Worm (Caenorhabditis elegans) whole organism, L4 larva: ENCODE measurements around the gene F18E9.7.

Source experiments
- D1046.2 ChIP-seq: fragments of 200-800 bp; sonication (Bioruptor generic); IDR thresholded peaks from 2 replicates; pipeline ENCODE4 v1.3.6; 2022; ENCODE audit warnings: missing genetic modification characterization, missing compliant biosample characterization
- F10B5.3 ChIP-seq: sonication (generic microtip); optimal IDR thresholded peaks from 2 replicates; lab custom pipeline; 2016; ENCODE audit warnings: mild to moderate bottlenecking, missing genetic modification characterization, missing compliant biosample characterization
- F26F4.8 ChIP-seq: fragments of 200-800 bp; sonication (Bioruptor generic); conservative IDR thresholded peaks from 2 replicates; pipeline ENCODE4 v1.3.6; 2022; ENCODE audit warnings: missing genetic modification characterization, missing compliant biosample characterization
- F37D6.2 ChIP-seq: sonication (generic microtip); optimal IDR thresholded peaks from 2 replicates; lab custom pipeline; 2016; ENCODE audit warnings: mild to moderate bottlenecking, missing genetic modification characterization, missing compliant biosample characterization
- F49E8.2 ChIP-seq: sonication (generic microtip); optimal IDR thresholded peaks from 2 replicates; lab custom pipeline; 2016; ENCODE audit warnings: missing compliant biosample characterization, mild to moderate bottlenecking, missing genetic modification characterization, borderline replicate concordance
- R02D3.7 ChIP-seq: fragments of 150-350 bp; sonication (generic microtip); optimal IDR thresholded peaks from 3 replicates; lab custom pipeline; 2014; ENCODE audit warnings: missing biosample characterization, missing genetic modification characterization
- T20F7.1 ChIP-seq: fragments of 200-800 bp; sonication (Bioruptor generic); optimal IDR thresholded peaks from 2 replicates; lab custom pipeline; 2018; ENCODE audit warnings: mild to moderate bottlenecking, missing genetic modification characterization, missing compliant biosample characterization
- T26A8.4 ChIP-seq: fragments of 200-800 bp; sonication (Bioruptor generic); IDR thresholded peaks from 2 replicates; pipeline ENCODE4 v1.3.6; 2022; ENCODE audit warnings: missing genetic modification characterization, missing compliant biosample characterization
- Y75B8A.6 ChIP-seq: fragments of 200-800 bp; sonication (Bioruptor generic); IDR thresholded peaks from 2 replicates; pipeline ENCODE4 v1.3.6; 2022; ENCODE audit warnings: missing genetic modification reagents, missing genetic modification characterization, missing compliant biosample characterization
- ZK337.2 ChIP-seq: fragments of 200-800 bp; sonication (Bioruptor generic); IDR thresholded peaks from 2 replicates; pipeline ENCODE4 v1.3.6; 2022; ENCODE audit warnings: missing genetic modification reagents, missing genetic modification characterization, missing compliant biosample characterization
- aha-1 ChIP-seq: fragments of 150-350 bp; peaks from one replicate; lab custom pipeline; 2014; ENCODE audit warnings: missing biosample characterization, missing genetic modification characterization
- arid-1 ChIP-seq: fragments of 200-800 bp; sonication (Bioruptor generic); conservative IDR thresholded peaks from 2 replicates; pipeline ENCODE4 v1.3.6; 2022; ENCODE audit warnings: missing genetic modification reagents, missing genetic modification characterization, missing compliant biosample characterization
- ceh-20 ChIP-seq: fragments of 200-800 bp; sonication (Bioruptor generic); IDR thresholded peaks from 2 replicates; pipeline ENCODE4 v1.3.6; 2022; ENCODE audit warnings: missing genetic modification reagents, missing genetic modification characterization, missing compliant biosample characterization
- ceh-62 ChIP-seq: sonication (generic microtip); optimal IDR thresholded peaks from 2 replicates; lab custom pipeline; 2017; ENCODE audit warnings: missing biosample characterization, missing genetic modification characterization
- ceh-82 ChIP-seq: sonication (generic microtip); optimal IDR thresholded peaks from 2 replicates; lab custom pipeline; 2017; ENCODE audit warnings: missing biosample characterization, missing genetic modification characterization
- cey-2 ChIP-seq: sonication (generic microtip); optimal IDR thresholded peaks from 3 replicates; lab custom pipeline; 2017; ENCODE audit warnings: missing genetic modification characterization, mild to moderate bottlenecking, missing compliant biosample characterization, antibody characterized with exemption, borderline replicate concordance; ENCODE audit not compliant: insufficient read depth
- ctbp-1 ChIP-seq: fragments of 200-800 bp; sonication (Bioruptor generic); IDR thresholded peaks from 2 replicates; pipeline ENCODE4 v1.3.6; 2022; ENCODE audit warnings: missing genetic modification reagents, missing genetic modification characterization, missing compliant biosample characterization
- daf-8 ChIP-seq: fragments of 200-800 bp; sonication (Bioruptor generic); IDR thresholded peaks from 2 replicates; pipeline ENCODE4 v1.3.6; 2022; ENCODE audit warnings: missing genetic modification characterization, missing compliant biosample characterization
- dmd-8 ChIP-seq: fragments of 200-800 bp; sonication (Bioruptor generic); IDR thresholded peaks from 2 replicates; pipeline ENCODE4 v1.3.6; 2022; ENCODE audit warnings: missing genetic modification characterization, missing compliant biosample characterization
- dve-1 ChIP-seq: sonication (generic microtip); optimal IDR thresholded peaks from 2 replicates; lab custom pipeline; 2017; ENCODE audit warnings: antibody characterized with exemption, mild to moderate bottlenecking, missing genetic modification characterization, missing compliant biosample characterization; ENCODE audit not compliant: insufficient read depth
- egl-27 ChIP-seq: sonication (generic microtip); optimal IDR thresholded peaks from 3 replicates; lab custom pipeline; 2017; ENCODE audit warnings: missing biosample characterization, missing genetic modification reagents, missing genetic modification characterization
- hif-1 ChIP-seq, 2 experiments: sonication (generic microtip); optimal IDR thresholded peaks; 2 replicates each; lab custom pipeline; 2016 to 2017; ENCODE audit warnings: missing compliant biosample characterization in 2 of 2, missing genetic modification characterization in 2 of 2, missing genetic modification reagents in 2 of 2, missing genotype in 2 of 2, mild to moderate bottlenecking in 1 of 2
- hlh-11 ChIP-seq: fragments of 200-800 bp; sonication (Bioruptor generic); optimal IDR thresholded peaks from 2 replicates; lab custom pipeline; 2018; ENCODE audit warnings: mild to moderate bottlenecking, missing genetic modification characterization, missing compliant biosample characterization
- hlh-30 ChIP-seq: sonication (generic microtip); optimal IDR thresholded peaks from 2 replicates; lab custom pipeline; 2017; ENCODE audit warnings: antibody characterized with exemption, mild to moderate bottlenecking, missing genetic modification characterization, missing compliant biosample characterization; ENCODE audit not compliant: insufficient read depth
- lin-1 ChIP-seq: fragments of 200-800 bp; sonication (Bioruptor generic); IDR thresholded peaks from 2 replicates; pipeline ENCODE4 v1.3.6; 2022; ENCODE audit warnings: missing genetic modification reagents, missing genetic modification characterization, missing compliant biosample characterization
- lin-15B ChIP-seq: fragments of 150-350 bp; sonication (generic microtip); optimal IDR thresholded peaks from 3 replicates; lab custom pipeline; 2014; ENCODE audit warnings: missing biosample characterization, missing genetic modification characterization
- lin-39 ChIP-seq: fragments of 150-350 bp; optimal IDR thresholded peaks from 2 replicates; lab custom pipeline; 2014; ENCODE audit warnings: missing biosample characterization, missing genetic modification reagents, missing genetic modification characterization
- madf-5 ChIP-seq, 2 experiments: fragments of 200-800 bp; sonication (Bioruptor generic); IDR thresholded peaks; 2 replicates each; pipeline ENCODE4 v1.3.6; 2022; ENCODE audit warnings: missing compliant biosample characterization in 2 of 2, missing genetic modification characterization in 2 of 2
- mdl-1 ChIP-seq, 2 experiments: fragments of 150-350 bp in 1 of 2; sonication (generic microtip) in 1 of 2; optimal IDR thresholded peaks; 2 replicates each; lab custom pipeline; 2014 to 2017; ENCODE audit warnings: missing biosample characterization in 2 of 2, missing genetic modification characterization in 2 of 2
- mxl-3 ChIP-seq: fragments of 200-800 bp; sonication (Bioruptor generic); optimal IDR thresholded peaks from 2 replicates; lab custom pipeline; 2018; ENCODE audit warnings: mild to moderate bottlenecking, missing genetic modification characterization, missing compliant biosample characterization
- nhr-10 ChIP-seq: fragments of 150-350 bp; optimal IDR thresholded peaks from 2 replicates; lab custom pipeline; 2014; ENCODE audit warnings: missing biosample characterization, missing genetic modification characterization
- nhr-11 ChIP-seq: fragments of 150-350 bp; optimal IDR thresholded peaks from 2 replicates; lab custom pipeline; 2014; ENCODE audit warnings: missing biosample characterization, missing genetic modification characterization
- nhr-25 ChIP-seq: sonication (generic microtip); optimal IDR thresholded peaks from 2 replicates; lab custom pipeline; 2017; ENCODE audit warnings: missing genetic modification characterization, mild to moderate bottlenecking, missing compliant biosample characterization, antibody characterized with exemption, moderate library complexity, borderline replicate concordance; ENCODE audit not compliant: insufficient read depth
- nhr-42 ChIP-seq: fragments of 200-800 bp; sonication (Bioruptor generic); IDR thresholded peaks from 2 replicates; pipeline ENCODE4 v1.3.6; 2022; ENCODE audit warnings: missing genetic modification characterization, missing compliant biosample characterization
- nhr-48 ChIP-seq: sonication (generic microtip); optimal IDR thresholded peaks from 2 replicates; lab custom pipeline; 2016; ENCODE audit warnings: mild to moderate bottlenecking, missing genetic modification characterization, missing compliant biosample characterization
- nhr-76 ChIP-seq: fragments of 150-350 bp; optimal IDR thresholded peaks from 2 replicates; lab custom pipeline; 2014; ENCODE audit warnings: missing biosample characterization, missing genetic modification characterization
- nhr-77 ChIP-seq: fragments of 150-350 bp; optimal IDR thresholded peaks from 2 replicates; lab custom pipeline; 2014; ENCODE audit warnings: missing biosample characterization, missing genetic modification characterization
- php-3 ChIP-seq: fragments of 200-800 bp; sonication (Bioruptor generic); IDR thresholded peaks from 2 replicates; pipeline ENCODE4 v1.3.6; 2022; ENCODE audit warnings: missing genetic modification reagents, missing genetic modification characterization, missing compliant biosample characterization
- rbr-2 ChIP-seq: sonication (generic microtip); optimal IDR thresholded peaks from 2 replicates; lab custom pipeline; 2016; ENCODE audit warnings: missing genotype, missing genetic modification characterization, missing compliant biosample characterization
- saeg-2 ChIP-seq: fragments of 200-800 bp; sonication (Bioruptor generic); IDR thresholded peaks from 2 replicates; pipeline ENCODE4 v1.3.6; 2022; ENCODE audit warnings: missing genetic modification reagents, missing genetic modification characterization, missing compliant biosample characterization
- sdz-12 ChIP-seq: fragments of 200-800 bp; sonication (Bioruptor generic); optimal IDR thresholded peaks from 2 replicates; lab custom pipeline; 2018; ENCODE audit warnings: mild to moderate bottlenecking, missing genetic modification characterization, missing compliant biosample characterization
- skn-1 ChIP-seq: fragments of 150-350 bp; optimal IDR thresholded peaks from 2 replicates; lab custom pipeline; 2014; ENCODE audit warnings: missing biosample characterization, missing genetic modification characterization
- spr-3 ChIP-seq: fragments of 200-800 bp; sonication (Bioruptor generic); optimal IDR thresholded peaks from 2 replicates; lab custom pipeline; 2018; ENCODE audit warnings: mild to moderate bottlenecking, missing genetic modification characterization, missing compliant biosample characterization
- tag-97 ChIP-seq: fragments of 200-800 bp; sonication (Bioruptor generic); IDR thresholded peaks from 2 replicates; pipeline ENCODE4 v1.3.6; 2022; ENCODE audit warnings: missing genetic modification characterization, missing compliant biosample characterization
- unc-39 ChIP-seq: sonication (generic microtip); optimal IDR thresholded peaks from 2 replicates; lab custom pipeline; 2017; ENCODE audit warnings: missing biosample characterization, missing genetic modification characterization
- vab-7 ChIP-seq: fragments of 200-800 bp; sonication (Bioruptor generic); IDR thresholded peaks from 2 replicates; pipeline ENCODE4 v1.3.6; 2022; ENCODE audit warnings: missing genetic modification reagents, missing genetic modification characterization, missing compliant biosample characterization
- zag-1 ChIP-seq: fragments of 150-350 bp; optimal IDR thresholded peaks from 2 replicates; lab custom pipeline; 2014; ENCODE audit warnings: missing biosample characterization, missing genetic modification characterization
- zfp-2 ChIP-seq: sonication (generic microtip); optimal IDR thresholded peaks from 2 replicates; lab custom pipeline; 2016; ENCODE audit warnings: mild to moderate bottlenecking, missing genetic modification characterization, missing compliant biosample characterization
- zfp-3 ChIP-seq: fragments of 200-800 bp; sonication (Bioruptor generic); conservative IDR thresholded peaks from 2 replicates; pipeline ENCODE4 v1.3.6; 2022; ENCODE audit warnings: missing genetic modification reagents, missing genetic modification characterization, missing compliant biosample characterization
- ztf-7 ChIP-seq: fragments of 150-350 bp; optimal IDR thresholded peaks from 2 replicates; lab custom pipeline; 2014; ENCODE audit warnings: missing biosample characterization, missing genetic modification characterization

Gene F18E9.7

ce11 chrX:8646287-8646686 lies 48.7 kb upstream of the F18E9.7 start (continued):
- TF ChIP-seq F26F4.8 (0 out of 2 replicates have a peak, but pooled peaks have one; percentile 60), hif-1 (tag; optimal IDR thresholded peaks at IDR 0.05; lab: Kevin White, UChicago) (peak in 1 of 2 experiments; percentile 30), hlh-30 (tag; lab: Kevin White, UChicago) (peak; percentile 56), aha-1 (peak; percentile 87), nhr-77 (tag; lab: Kevin White, UChicago) (no peak), daf-8 (GFP tag; lab: Robert Waterston, UW) (0 out of 2 replicates have a peak, but pooled peaks have one; percentile 67), ceh-62 (tag; lab: Kevin White, UChicago) (no peak), ztf-7 (tag; lab: Kevin White, UChicago) (peak; percentile 71), ceh-82 (tag; lab: Kevin White, UChicago) (no peak), F49E8.2 (peak; percentile 50), F37D6.2 (tag; lab: Kevin White, UChicago) (peak; percentile 27), sdz-12 (GFP tag; lab: Kevin White, UChicago) (no peak), nhr-11 (no peak), vab-7 (peak; percentile 89), hlh-11 (no peak), nhr-42 (GFP tag; lab: Robert Waterston, UW) (peak; percentile 74; the same call in 1 of the 2 replicates), zag-1 (tag; lab: Kevin White, UChicago) (no peak), T26A8.4 (GFP tag; lab: Robert Waterston, UW) (no peak; the same call in none of the 2 replicates), T20F7.1 (GFP tag; lab: Kevin White, UChicago) (peak; percentile 9), Y75B8A.6 (GFP tag; lab: Robert Waterston, UW) (peak; percentile 59; the same call in 1 of the 2 replicates), tag-97 (GFP tag; lab: Robert Waterston, UW) (no peak), ctbp-1 (GFP tag; lab: Robert Waterston, UW) (peak; percentile 87), skn-1 (tag; lab: Kevin White, UChicago) (no peak), nhr-48 (tag; lab: Kevin White, UChicago) (peak; percentile 65), dmd-8 (GFP tag; lab: Robert Waterston, UW) (peak; percentile 92), ceh-20 (GFP tag; lab: Robert Waterston, UW) (peak; percentile 62; the same call in 1 of the 2 replicates), mdl-1 (tag; optimal IDR thresholded peaks at IDR 0.05; lab: Kevin White, UChicago) (peak in 1 of 2 experiments; percentile 24), lin-39 (tag; lab: Kevin White, UChicago) (no peak), D1046.2 (GFP tag; lab: Robert Waterston, UW) (peak; percentile 78), unc-39 (tag; lab: Kevin White, UChicago) (no peak), madf-5 (GFP tag; IDR thresholded peaks at IDR 0.05; lab: Robert Waterston, UW) (0 out of 4 replicates have a peak, but pooled peaks have one; percentile 69 to 70), F10B5.3 (tag; lab: Kevin White, UChicago) (no peak), php-3 (peak; percentile 56; the same call in 1 of the 2 replicates), zfp-3 (peak; percentile 41; the same call in 1 of the 2 replicates), rbr-2 (peak; percentile 35), arid-1 (GFP tag; lab: Robert Waterston, UW) (peak; percentile 89), nhr-25 (no peak), lin-1 (peak; percentile 56; the same call in 1 of the 2 replicates), dve-1 (tag; lab: Kevin White, UChicago) (peak; percentile 56), cey-2 (tag; lab: Kevin White, UChicago) (no peak), nhr-76 (no peak), mxl-3 (GFP tag; lab: Kevin White, UChicago) (no peak), nhr-10 (tag; lab: Kevin White, UChicago) (no peak), spr-3 (GFP tag; lab: Kevin White, UChicago) (peak; percentile 53), ZK337.2 (GFP tag; lab: Robert Waterston, UW) (peak; percentile 71; the same call in 1 of the 2 replicates), zfp-2 (no peak), lin-15B (tag; lab: Kevin White, UChicago) (no peak), egl-27 (no peak), saeg-2 (GFP tag; lab: Robert Waterston, UW) (peak; percentile 57; the same call in 1 of the 2 replicates), R02D3.7 (tag; lab: Kevin White, UChicago) (no peak)
